Worm (Caenorhabditis elegans) whole organism, L1 larva: ENCODE measurements around the gene unc-6.

Experiments used
- Y116A8C.19 ChIP-seq: sonication (generic microtip); optimal IDR thresholded peaks from 2 replicates; lab custom pipeline; 2016; ENCODE audit warnings: missing compliant biosample characterization, missing genetic modification characterization, borderline replicate concordance
- aha-1 ChIP-seq: fragments of 150-350 bp; optimal IDR thresholded peaks from 2 replicates; lab custom pipeline; 2014; ENCODE audit warnings: missing biosample characterization, missing genetic modification characterization
- alr-1 ChIP-seq: fragments of 200-800 bp; sonication (Bioruptor generic); optimal IDR thresholded peaks from 2 replicates; lab custom pipeline; 2018; ENCODE audit warnings: borderline replicate concordance, mild to moderate bottlenecking, missing genetic modification characterization, missing compliant biosample characterization
- ceh-88 ChIP-seq: fragments of 200-800 bp; sonication (Bioruptor generic); IDR thresholded peaks from 2 replicates; pipeline ENCODE4 v1.3.6; 2022; ENCODE audit warnings: missing genetic modification characterization, missing compliant biosample characterization
- fkh-8 ChIP-seq: sonication (generic microtip); optimal IDR thresholded peaks from 2 replicates; lab custom pipeline; 2016; ENCODE audit warnings: mild to moderate bottlenecking, missing genetic modification characterization, missing compliant biosample characterization
- lin-35 ChIP-seq, 2 experiments: fragments of 150-350 bp; optimal IDR thresholded peaks; 2 replicates each; lab custom pipeline; 2014; ENCODE audit warnings: missing biosample characterization in 2 of 2, missing genetic modification characterization in 2 of 2, missing genetic modification reagents in 2 of 2
- lsy-2 ChIP-seq, 2 experiments: fragments of 150-350 bp; optimal IDR thresholded peaks; 2 replicates each; lab custom pipeline; 2014; ENCODE audit warnings: missing biosample characterization in 2 of 2, missing genetic modification characterization in 2 of 2
- mab-9 ChIP-seq: fragments of 200-800 bp; sonication (Bioruptor generic); IDR thresholded peaks from 2 replicates; pipeline ENCODE4 v1.3.6; 2022; ENCODE audit warnings: missing genetic modification reagents, missing genetic modification characterization, missing compliant biosample characterization
- nhr-90 ChIP-seq: sonication (generic microtip); optimal IDR thresholded peaks from 2 replicates; lab custom pipeline; 2016; ENCODE audit warnings: mild to moderate bottlenecking, missing genetic modification characterization, missing compliant biosample characterization; ENCODE audit not compliant: poor library complexity
- pag-3 ChIP-seq: sonication (generic microtip); optimal IDR thresholded peaks from 2 replicates; lab custom pipeline; 2017; ENCODE audit warnings: missing genetic modification characterization, mild to moderate bottlenecking, missing compliant biosample characterization, antibody characterized with exemption, borderline replicate concordance; ENCODE audit not compliant: insufficient read depth
- pqm-1 ChIP-seq: sonication (generic microtip); optimal IDR thresholded peaks from 3 replicates; lab custom pipeline; 2017; ENCODE audit warnings: missing biosample characterization, missing genetic modification characterization
- sox-4 ChIP-seq: sonication (generic microtip); optimal IDR thresholded peaks from 2 replicates; lab custom pipeline; 2016; ENCODE audit warnings: missing genetic modification characterization, missing compliant biosample characterization
- unc-62 ChIP-seq: fragments of 150-350 bp; optimal IDR thresholded peaks from 2 replicates; lab custom pipeline; 2014; ENCODE audit warnings: missing biosample characterization, missing genetic modification reagents, missing genetic modification characterization

- TF ChIP-seq mab-9 (no peak), nhr-90 (tag; lab: Kevin White, UChicago) (peak; percentile 66), fkh-8 (no peak), ceh-88 (GFP tag; lab: Robert Waterston, UW) (0 out of 2 replicates have a peak, but pooled peaks have one; percentile 33), pag-3 (tag; lab: Kevin White, UChicago) (no peak), unc-62 (GFP tag; lab: Kevin White, UChicago) (no peak), sox-4 (no peak), Y116A8C.19 (tag; lab: Kevin White, UChicago) (no peak), lsy-2 (tag; optimal IDR thresholded peaks at IDR 0.05; lab: Kevin White, UChicago) (no peak), lin-35 (GFP tag; optimal IDR thresholded peaks at IDR 0.05; lab: Kevin White, UChicago) (no peak), alr-1 (tag; lab: Kevin White, UChicago) (no peak), aha-1 (tag; lab: Kevin White, UChicago) (no peak), pqm-1 (tag; lab: Kevin White, UChicago) (no peak)
Measured at ce11 chrX:6867707-6868106, 21.8 kb upstream of the unc-6 start.
